Fruit fly (Drosophila melanogaster) whole organism, embryonic: ENCODE measurements around the gene Naam.

Experiments used
- CG1233 ChIP-seq: fragments of 200-800 bp; sonication (Bioruptor generic); optimal IDR thresholded peaks from 4 replicates; lab custom pipeline; 2018; ENCODE audit warnings: missing biosample characterization, mild to moderate bottlenecking, missing genetic modification characterization
- CG31441 ChIP-seq: fragments of 200-800 bp; sonication (Bioruptor generic); IDR thresholded peaks from 2 replicates; pipeline ENCODE4 v1.3.6; 2022; ENCODE audit warnings: missing biosample characterization, missing genetic modification characterization
- CG4854 ChIP-seq: fragments of 200-800 bp; sonication (Bioruptor generic); optimal IDR thresholded peaks from 2 replicates; lab custom pipeline; 2016; ENCODE audit warnings: missing biosample characterization, missing genetic modification characterization, inconsistent platforms
- CHES-1-like ChIP-seq: fragments of 200-800 bp; sonication (Bioruptor generic); optimal IDR thresholded peaks from 2 replicates; lab custom pipeline; 2016; ENCODE audit warnings: missing biosample characterization, missing genetic modification characterization
- Dp ChIP-seq: fragments of 200-800 bp; sonication (Bioruptor generic); optimal IDR thresholded peaks from 2 replicates; lab custom pipeline; 2018; ENCODE audit warnings: missing biosample characterization, mild to moderate bottlenecking, missing genetic modification characterization, moderate library complexity
- Meics ChIP-seq: fragments of 200-800 bp; sonication (Bioruptor generic); optimal IDR thresholded peaks from 2 replicates; lab custom pipeline; 2017; ENCODE audit warnings: missing biosample characterization, mild to moderate bottlenecking, missing genetic modification characterization
- bowl ChIP-seq: fragments of 200-800 bp; sonication (Bioruptor generic); IDR thresholded peaks from 2 replicates; pipeline ENCODE4 v1.3.6; 2022; ENCODE audit warnings: missing biosample characterization, missing genetic modification characterization
- pzg ChIP-seq: fragments of 200-800 bp; sonication (Bioruptor generic); optimal IDR thresholded peaks from 3 replicates; lab custom pipeline; 2018; ENCODE audit warnings: missing biosample characterization, mild to moderate bottlenecking, missing genetic modification characterization, moderate library complexity

- TF ChIP-seq pzg (no peak), CG1233 (GFP tag; lab: Kevin White, UChicago) (no peak), CG31441 (GFP tag; lab: Robert Waterston, UW) (no peak), Dp (no peak), CHES-1-like (GFP tag; lab: Kevin White, UChicago) (no peak), CG4854 (GFP tag; lab: Kevin White, UChicago) (no peak), Meics (GFP tag; lab: Kevin White, UChicago) (no peak), bowl (GFP tag; lab: Robert Waterston, UW) (no peak)
Observed at dm6 chr3R:19659448-19659847, 11.8 kb upstream of the Naam start, which contains the start of gene ort.
